Fruit fly (Drosophila melanogaster) whole organism, embryonic: ENCODE results near the gene Sbf.
A peak's percentile ranks its signal among the peaks of the same experiment; 100 is the strongest.

Source experiments
- ATbp ChIP-seq: fragments of 200-800 bp; sonication (Bioruptor generic); optimal IDR thresholded peaks from 2 replicates; lab custom pipeline; 2017; ENCODE audit warnings: missing biosample characterization, mild to moderate bottlenecking, missing genetic modification characterization, missing genetic modification reagents
- Asciz ChIP-seq: fragments of 200-800 bp; sonication (Bioruptor generic); optimal IDR thresholded peaks from 2 replicates; lab custom pipeline; 2017; ENCODE audit warnings: missing biosample characterization, mild to moderate bottlenecking, missing genetic modification characterization, missing genetic modification reagents
- CG10209 ChIP-seq: fragments of 200-800 bp; sonication (Bioruptor generic); optimal IDR thresholded peaks from 3 replicates; lab custom pipeline; 2017; ENCODE audit warnings: missing biosample characterization, mild to moderate bottlenecking, missing genetic modification characterization, missing genetic modification reagents
- CG10959 ChIP-seq: fragments of 200-800 bp; sonication (Bioruptor generic); IDR thresholded peaks from 2 replicates; pipeline ENCODE4 v1.3.6; 2022; ENCODE audit warnings: missing biosample characterization, missing genetic modification characterization
- CG11723 ChIP-seq: fragments of 200-800 bp; sonication (Bioruptor generic); optimal IDR thresholded peaks from 2 replicates; lab custom pipeline; 2017; ENCODE audit warnings: missing biosample characterization, mild to moderate bottlenecking, missing genetic modification characterization
- CG12219 ChIP-seq: fragments of 200-800 bp; sonication (Bioruptor generic); optimal IDR thresholded peaks from 3 replicates; lab custom pipeline; 2018; ENCODE audit warnings: missing biosample characterization, mild to moderate bottlenecking, missing genetic modification characterization
- CG13775 ChIP-seq: fragments of 200-800 bp; sonication (Bioruptor generic); optimal IDR thresholded peaks from 3 replicates; lab custom pipeline; 2017; ENCODE audit warnings: missing biosample characterization, mild to moderate bottlenecking, missing genetic modification characterization
- CG14860 ChIP-seq: fragments of 200-800 bp; sonication (Bioruptor generic); IDR thresholded peaks from 3 replicates; pipeline ENCODE4 v1.3.6; 2022; ENCODE audit warnings: missing biosample characterization, missing genetic modification characterization; ENCODE audit not compliant: partially characterized antibody
- CG18619 ChIP-seq: fragments of 200-800 bp; sonication (Bioruptor generic); optimal IDR thresholded peaks from 3 replicates; lab custom pipeline; 2017; ENCODE audit warnings: missing biosample characterization, mild to moderate bottlenecking, missing genetic modification characterization
- CG33557 ChIP-seq: fragments of 200-800 bp; sonication (Bioruptor generic); optimal IDR thresholded peaks from 2 replicates; lab custom pipeline; 2019; ENCODE audit warnings: missing biosample characterization, mild to moderate bottlenecking, missing genetic modification characterization, moderate library complexity
- CG3407 ChIP-seq: fragments of 200-800 bp; sonication (Bioruptor generic); optimal IDR thresholded peaks from 2 replicates; lab custom pipeline; 2018; ENCODE audit warnings: missing biosample characterization, mild to moderate bottlenecking, missing genetic modification characterization
- CG43689 ChIP-seq: fragments of 200-800 bp; sonication (Bioruptor generic); IDR thresholded peaks from 2 replicates; pipeline ENCODE4 v1.3.6; 2022; ENCODE audit warnings: missing biosample characterization, missing genetic modification characterization
- CG4617 ChIP-seq: fragments of 200-800 bp; sonication (Bioruptor generic); optimal IDR thresholded peaks from 3 replicates; lab custom pipeline; 2016; ENCODE audit warnings: missing biosample characterization, missing genetic modification characterization, borderline replicate concordance
- CG7745 ChIP-seq: fragments of 200-800 bp; sonication (Bioruptor generic); optimal IDR thresholded peaks from 2 replicates; lab custom pipeline; 2018; ENCODE audit warnings: missing biosample characterization, mild to moderate bottlenecking, missing genetic modification characterization, moderate library complexity
- CG8388 ChIP-seq: fragments of 200-800 bp; sonication (Bioruptor generic); optimal IDR thresholded peaks from 2 replicates; lab custom pipeline; 2019; ENCODE audit warnings: missing biosample characterization, mild to moderate bottlenecking, missing genetic modification characterization, moderate library complexity
- CG8478 ChIP-seq: fragments of >200 bp; optimal IDR thresholded peaks from 2 replicates; lab custom pipeline; 2018
- CG9932 ChIP-seq: fragments of 200-800 bp; sonication (Bioruptor generic); IDR thresholded peaks from 2 replicates; pipeline ENCODE4 v1.3.6; 2022; ENCODE audit warnings: missing biosample characterization, missing genetic modification characterization
- CTCF ChIP-seq: fragments of 200-800 bp; sonication (Bioruptor generic); optimal IDR thresholded peaks from 2 replicates; lab custom pipeline; 2017; ENCODE audit warnings: missing biosample characterization, mild to moderate bottlenecking, missing genetic modification characterization, moderate library complexity
- E2f2 ChIP-seq: fragments of 200-800 bp; sonication (Bioruptor generic); IDR thresholded peaks from 2 replicates; pipeline ENCODE4 v1.3.6; 2022; ENCODE audit warnings: missing biosample characterization, missing genetic modification characterization
- Fer2 ChIP-seq: fragments of 200-800 bp; sonication (Bioruptor generic); optimal IDR thresholded peaks from 2 replicates; lab custom pipeline; 2018; ENCODE audit warnings: missing biosample characterization, mild to moderate bottlenecking, missing genetic modification characterization, moderate library complexity
- HmgZ ChIP-seq: fragments of 200-800 bp; sonication (Bioruptor generic); optimal IDR thresholded peaks from 2 replicates; lab custom pipeline; 2018; ENCODE audit warnings: missing biosample characterization, mild to moderate bottlenecking, missing genetic modification characterization
- Kr ChIP-seq: fragments of 200-800 bp; sonication (Bioruptor generic); optimal IDR thresholded peaks from 2 replicates; lab custom pipeline; 2017; ENCODE audit warnings: missing biosample characterization, mild to moderate bottlenecking, missing genetic modification characterization
- Med ChIP-seq: fragments of 200-800 bp; sonication (Bioruptor generic); peaks from one replicate; lab custom pipeline; 2016; ENCODE audit warnings: missing biosample characterization, missing genetic modification characterization, mild to moderate bottlenecking, inconsistent platforms, moderate library complexity
- NC2α ChIP-seq: fragments of 200-800 bp; sonication (Bioruptor generic); optimal IDR thresholded peaks from 2 replicates; lab custom pipeline; 2016; ENCODE audit warnings: missing biosample characterization, missing genetic modification characterization
- Ptx1 ChIP-seq: fragments of 200-800 bp; sonication (Bioruptor generic); IDR thresholded peaks from 2 replicates; pipeline ENCODE4 v1.3.6; 2022; ENCODE audit warnings: missing biosample characterization, missing genetic modification characterization
- Rfx ChIP-seq: fragments of 200-800 bp; sonication (Bioruptor generic); IDR thresholded peaks from 2 replicates; pipeline ENCODE4 v1.3.6; 2022; ENCODE audit warnings: missing biosample characterization, missing genetic modification characterization
- Spps ChIP-seq: fragments of 200-800 bp; sonication (Bioruptor generic); optimal IDR thresholded peaks from 2 replicates; lab custom pipeline; 2018; ENCODE audit warnings: missing biosample characterization, mild to moderate bottlenecking, missing genetic modification characterization
- Stat92E ChIP-seq, 3 experiments: fragments of >200 bp in 2 of 3; fragments of 200-800 bp in 1 of 3; sonication (Bioruptor generic) in 1 of 3; optimal IDR thresholded peaks; 2 replicates each; lab custom pipeline; 2017 to 2019; ENCODE audit warnings: missing biosample characterization in 3 of 3, missing genetic modification characterization in 3 of 3, mild to moderate bottlenecking in 1 of 3, moderate library complexity in 1 of 3
- Xrp1 ChIP-seq: fragments of 200-800 bp; sonication (Bioruptor generic); IDR thresholded peaks from 2 replicates; pipeline ENCODE4 v1.3.6; 2022; ENCODE audit warnings: missing biosample characterization, missing genetic modification characterization
- amos ChIP-seq: fragments of 200-800 bp; sonication (Bioruptor generic); IDR thresholded peaks from 2 replicates; pipeline ENCODE4 v1.3.6; 2022; ENCODE audit warnings: missing biosample characterization, missing genetic modification characterization; ENCODE audit not compliant: partially characterized antibody
- bab2 ChIP-seq: fragments of 200-800 bp; sonication (Bioruptor generic); optimal IDR thresholded peaks from 2 replicates; lab custom pipeline; 2016; ENCODE audit warnings: missing biosample characterization, missing genetic modification characterization
- cg ChIP-seq: fragments of 200-800 bp; sonication (Bioruptor generic); optimal IDR thresholded peaks from 3 replicates; lab custom pipeline; 2019; ENCODE audit warnings: missing biosample characterization, mild to moderate bottlenecking, missing genetic modification characterization, moderate library complexity
- chn ChIP-seq: fragments of 200-800 bp; sonication (Bioruptor generic); optimal IDR thresholded peaks from 2 replicates; lab custom pipeline; 2016; ENCODE audit warnings: missing biosample characterization, missing genetic modification characterization
- dmrt99B ChIP-seq: fragments of 200-800 bp; sonication (Bioruptor generic); optimal IDR thresholded peaks from 2 replicates; lab custom pipeline; 2018; ENCODE audit warnings: missing biosample characterization, mild to moderate bottlenecking, missing genetic modification characterization, moderate library complexity
- fd102C ChIP-seq: fragments of 200-800 bp; sonication (Bioruptor generic); optimal IDR thresholded peaks from 2 replicates; lab custom pipeline; 2018; ENCODE audit warnings: missing biosample characterization, mild to moderate bottlenecking, missing genetic modification characterization, moderate library complexity
- ftz-f1 ChIP-seq: fragments of 200-800 bp; sonication (Bioruptor generic); optimal IDR thresholded peaks from 2 replicates; lab custom pipeline; 2016; ENCODE audit warnings: missing biosample characterization, missing genetic modification characterization
- gcm ChIP-seq: fragments of 200-800 bp; sonication (Bioruptor generic); optimal IDR thresholded peaks from 2 replicates; lab custom pipeline; 2019; ENCODE audit warnings: missing biosample characterization, mild to moderate bottlenecking, missing genetic modification characterization, moderate library complexity
- grau ChIP-seq: fragments of 200-800 bp; optimal IDR thresholded peaks from 3 replicates; lab custom pipeline; 2019; ENCODE audit warnings: missing biosample characterization, mild to moderate bottlenecking, missing genetic modification characterization, moderate library complexity
- kni ChIP-seq: fragments of 200-800 bp; sonication (Bioruptor generic); optimal IDR thresholded peaks from 3 replicates; lab custom pipeline; 2017; ENCODE audit warnings: mild to moderate bottlenecking, missing biosample characterization, missing genetic modification reagents, missing genetic modification characterization
- mam ChIP-seq: fragments of 200-800 bp; sonication (Bioruptor generic); optimal IDR thresholded peaks from 3 replicates; lab custom pipeline; 2016; ENCODE audit warnings: missing biosample characterization, missing genetic modification characterization
- pb ChIP-seq: fragments of 200-800 bp; sonication (Bioruptor generic); optimal IDR thresholded peaks from 3 replicates; lab custom pipeline; 2016; ENCODE audit warnings: missing biosample characterization, missing genetic modification characterization
- sqz ChIP-seq: fragments of 200-800 bp; sonication (Bioruptor generic); optimal IDR thresholded peaks from 3 replicates; lab custom pipeline; 2018; ENCODE audit warnings: missing biosample characterization, mild to moderate bottlenecking, missing genetic modification characterization
- stc ChIP-seq: fragments of 200-800 bp; sonication (Bioruptor generic); IDR thresholded peaks from 2 replicates; pipeline ENCODE4 v1.3.6; 2022; ENCODE audit warnings: missing biosample characterization, missing genetic modification characterization
- stwl ChIP-seq: fragments of 200-800 bp; sonication (Bioruptor generic); optimal IDR thresholded peaks from 3 replicates; lab custom pipeline; 2018; ENCODE audit warnings: missing biosample characterization, mild to moderate bottlenecking, missing genetic modification characterization, moderate library complexity
- tna ChIP-seq: fragments of 200-800 bp; sonication (Bioruptor generic); IDR thresholded peaks from 2 replicates; pipeline ENCODE4 v1.3.6; 2022; ENCODE audit warnings: missing biosample characterization, missing genetic modification characterization; ENCODE audit not compliant: partially characterized antibody
- tup ChIP-seq: fragments of 200-800 bp; sonication (Bioruptor generic); optimal IDR thresholded peaks from 2 replicates; lab custom pipeline; 2016; ENCODE audit warnings: missing biosample characterization, mild to moderate bottlenecking, missing genetic modification characterization, moderate library complexity
- wek ChIP-seq: fragments of 200-800 bp; sonication (Bioruptor generic); optimal IDR thresholded peaks from 3 replicates; lab custom pipeline; 2018; ENCODE audit warnings: missing biosample characterization, mild to moderate bottlenecking, missing genetic modification characterization, moderate library complexity
- zen2 ChIP-seq: fragments of 200-800 bp; sonication (Bioruptor generic); IDR thresholded peaks from 3 replicates; pipeline ENCODE4 v1.3.6; 2022; ENCODE audit warnings: missing biosample characterization, missing genetic modification characterization; ENCODE audit not compliant: partially characterized antibody

The Sbf gene

DNA sequence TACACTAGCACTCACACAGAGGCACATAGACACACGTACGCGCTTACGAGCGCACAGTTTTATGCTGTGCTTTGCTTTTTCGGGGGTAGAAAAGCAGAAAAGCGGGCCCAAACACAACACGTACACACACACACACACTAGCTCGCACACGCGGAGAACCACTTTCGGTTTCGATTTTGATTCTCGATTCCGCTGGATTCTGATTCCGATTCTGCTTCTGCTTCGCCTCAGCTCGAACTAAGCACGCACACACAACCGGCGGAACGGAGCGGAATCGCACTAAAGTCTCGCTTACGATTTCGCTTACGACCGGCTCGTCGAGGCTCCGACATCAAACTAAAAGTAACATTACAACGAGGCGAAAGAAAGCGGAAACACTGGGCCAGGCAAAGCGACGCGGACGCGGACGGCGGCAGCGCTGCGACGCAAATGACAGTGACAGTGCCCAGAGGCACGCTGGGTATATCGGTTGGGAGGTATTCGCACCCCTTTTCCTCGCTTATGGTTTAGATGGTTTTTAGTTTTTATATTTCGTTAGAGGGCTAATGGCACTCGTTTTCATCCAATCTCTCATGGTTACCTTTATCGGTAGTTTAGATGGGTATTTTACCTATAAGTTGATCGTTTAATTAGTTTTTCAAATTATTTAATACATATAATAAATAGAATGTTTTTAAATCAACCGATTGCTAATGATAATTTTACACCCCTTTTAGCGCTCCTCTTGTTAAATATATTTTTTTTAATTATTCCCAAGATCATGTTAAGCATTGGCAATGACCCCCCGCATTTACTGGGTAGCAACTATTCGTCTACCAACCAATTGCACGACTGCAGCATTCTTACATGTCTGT, 18.5 kb downstream of the Sbf start (continued):
- peak; percentile 78 for TF ChIP-seq CG18619 (GFP tag; lab: Kevin White, UChicago)
- peak; percentile 47 for TF ChIP-seq CG3407 (GFP tag; lab: Kevin White, UChicago)
- peak; percentile 81 for TF ChIP-seq CG33557
- TF ChIP-seq stwl (tag; lab: Kevin White, UChicago), result no peak
- peak; percentile 8 for TF ChIP-seq wek (GFP tag; lab: Kevin White, UChicago)
- TF ChIP-seq CG14860 (GFP tag; lab: Robert Waterston, UW), result 0 out of 3 replicates have a peak, but pooled peaks have one; percentile 11
- peak; percentile 9 for TF ChIP-seq HmgZ
- peak; percentile 44 for TF ChIP-seq mam
- TF ChIP-seq pb, result no peak
- TF ChIP-seq tna (GFP tag; lab: Robert Waterston, UW), result no peak
- peak; percentile 21 for TF ChIP-seq ATbp (GFP tag; lab: Kevin White, UChicago)
- peak; percentile 43 for TF ChIP-seq NC2α (GFP tag; lab: Kevin White, UChicago)
- peak; percentile 88 for TF ChIP-seq CG13775 (GFP tag; lab: Kevin White, UChicago)
- peak; percentile 50; the same call in 1 of the 2 replicates for TF ChIP-seq Ptx1
- TF ChIP-seq Spps, result no peak
- no peak for TF ChIP-seq Fer2 (tag; lab: Kevin White, UChicago)
- peak; percentile 4 for TF ChIP-seq CG8478 (lab: Kevin White, UChicago)
- TF ChIP-seq fd102C (GFP tag; lab: Kevin White, UChicago), result peak; percentile 39
- peak; percentile 52 for TF ChIP-seq chn (GFP tag; lab: Kevin White, UChicago)
- no peak; the same call in 1 of the 2 replicates for TF ChIP-seq stc (GFP tag; lab: Robert Waterston, UW)
- peak; percentile 10 for TF ChIP-seq bab2 (GFP tag; lab: Kevin White, UChicago)
- TF ChIP-seq E2f2, result peak; percentile 7; the same call in 1 of the 2 replicates
- TF ChIP-seq cg (GFP tag; lab: Kevin White, UChicago), result peak; percentile 93
- TF ChIP-seq Med (GFP tag; lab: Kevin White, UChicago), result peak; percentile 94
- TF ChIP-seq Stat92E (GFP tag; optimal IDR thresholded peaks at IDR 0.05; lab: Kevin White, UChicago), result peak in 1 of 3 experiments; percentile 74
- TF ChIP-seq CG7745 (tag; lab: Kevin White, UChicago), result peak; percentile 48
- peak; percentile 60; the same call in 1 of the 2 replicates for TF ChIP-seq CG9932 (GFP tag; lab: Robert Waterston, UW)
- peak; percentile 65 for TF ChIP-seq dmrt99B (tag; lab: Kevin White, UChicago)
- TF ChIP-seq CG8388 (GFP tag; lab: Kevin White, UChicago), result peak; percentile 44
- no peak for TF ChIP-seq zen2
- TF ChIP-seq CG10209, result peak; percentile 71
- TF ChIP-seq CG43689, result no peak
- TF ChIP-seq Asciz (GFP tag; lab: Kevin White, UChicago), result peak; percentile 77
- TF ChIP-seq CG11723 (GFP tag; lab: Kevin White, UChicago), result peak; percentile 65
- TF ChIP-seq Xrp1 (GFP tag; lab: Robert Waterston, UW), result peak; percentile 36; the same call in 1 of the 2 replicates
- TF ChIP-seq grau (tag; lab: Kevin White, UChicago), result peak; percentile 70
- TF ChIP-seq CTCF (GFP tag; lab: Kevin White, UChicago), result no peak
- peak; percentile 99 for TF ChIP-seq Kr (GFP tag; lab: Kevin White, UChicago)
- TF ChIP-seq gcm (GFP tag; lab: Kevin White, UChicago), result peak; percentile 26
- TF ChIP-seq CG10959, result no peak
- TF ChIP-seq Rfx (GFP tag; lab: Robert Waterston, UW), result peak; percentile 50; the same call in 1 of the 2 replicates
- peak; percentile 27 for TF ChIP-seq CG4617 (GFP tag; lab: Kevin White, UChicago)
- TF ChIP-seq CG12219, result no peak
- TF ChIP-seq ftz-f1, result peak; percentile 26
- TF ChIP-seq kni (GFP tag; lab: Kevin White, UChicago), result peak; percentile 97
- TF ChIP-seq tup (GFP tag; lab: Kevin White, UChicago), result no peak
- peak; percentile 4 for TF ChIP-seq sqz (GFP tag; lab: Kevin White, UChicago)
- peak; percentile 53 for TF ChIP-seq amos (GFP tag; lab: Robert Waterston, UW)
